Fruit fly (Drosophila melanogaster): ENCODE data around the gene Sidpn.

DNA sequence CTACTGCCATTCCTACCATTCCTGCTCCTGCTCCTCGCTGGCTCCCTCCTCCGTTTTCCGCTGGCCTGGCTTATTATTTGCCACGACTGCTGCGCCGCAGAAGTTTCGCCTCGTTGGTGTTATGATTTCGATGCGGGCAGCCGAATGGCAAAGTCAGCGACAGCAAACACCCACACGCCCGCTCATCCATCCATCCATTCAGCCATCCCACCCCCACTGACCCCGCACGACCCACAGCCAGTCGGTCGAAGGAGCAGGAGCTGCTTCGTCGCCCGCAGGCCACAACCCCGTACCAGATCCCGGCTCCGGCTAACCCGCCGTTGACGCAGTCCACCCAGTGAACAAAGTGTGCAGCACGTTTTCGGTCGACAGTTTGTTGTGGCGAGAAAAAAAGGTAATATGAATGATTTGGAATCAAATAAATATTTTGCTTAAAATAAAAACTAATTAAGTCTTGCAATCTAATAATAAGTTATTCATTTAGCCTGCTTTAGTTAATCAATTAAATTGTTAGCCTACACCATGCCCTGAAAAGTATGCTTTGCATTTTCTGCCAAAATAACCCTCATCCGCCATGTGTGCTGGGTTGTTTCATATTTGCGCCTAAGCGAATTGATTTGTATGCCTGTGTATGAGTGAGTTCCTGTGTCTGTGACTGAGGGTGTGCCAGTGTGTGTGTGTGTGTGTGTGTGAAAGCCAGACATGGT is 866 bp upstream of the Sidpn start:
- TF ChIP-seq usp (GFP tag; optimal IDR thresholded peaks at IDR 0.05) = no peak
- TF ChIP-seq psq (optimal IDR thresholded peaks at IDR 0.05) = no peak

Data from whole organism.